Fruit fly (Drosophila melanogaster): Measurements from ENCODE around the gene Tti1.

DNA sequence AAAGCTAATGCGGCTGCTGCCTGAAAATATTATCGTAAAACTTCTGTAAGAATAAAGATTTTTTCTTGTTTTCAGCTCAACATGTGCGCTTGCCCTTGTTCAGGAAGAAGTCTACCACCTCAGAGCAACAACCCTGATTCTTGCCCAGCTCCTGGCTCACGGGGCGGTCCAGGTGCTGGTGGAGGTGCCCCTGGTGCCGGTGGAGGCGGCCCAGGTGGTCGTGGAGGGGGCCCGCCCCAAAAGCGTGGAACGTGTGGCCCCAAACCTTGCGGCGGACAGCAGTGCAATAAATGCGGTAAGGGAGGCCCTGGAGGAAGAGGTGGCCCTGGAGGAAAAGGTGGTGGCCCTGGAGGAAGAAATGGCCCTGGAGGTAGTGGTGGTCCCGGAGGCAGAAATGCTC is 10.5 kb downstream of the Tti1 start:
- no peak for TF ChIP-seq CG4318 (GFP tag; optimal IDR thresholded peaks at IDR 0.05)
- no peak for TF ChIP-seq Eip75B (GFP tag; optimal IDR thresholded peaks at IDR 0.05)
- no peak for TF ChIP-seq CG16779 (tag; optimal IDR thresholded peaks at IDR 0.05)
- TF ChIP-seq Gug (GFP tag; IDR thresholded peaks at IDR 0.05) = no peak
- no peak for TF ChIP-seq Blimp-1 (GFP tag; optimal IDR thresholded peaks at IDR 0.05)
- TF ChIP-seq OdsH (GFP tag; optimal IDR thresholded peaks at IDR 0.05) = no peak
- no peak for TF ChIP-seq Ets21C (GFP tag; optimal IDR thresholded peaks at IDR 0.05)

Data from whole organism, prepupa.